Worm (Caenorhabditis elegans) whole organism, early embryonic: ENCODE data around the gene nbet-1.

Source experiments
- aly-1 ChIP-seq: sonication (generic microtip); optimal IDR thresholded peaks from 2 replicates; lab custom pipeline; 2016; ENCODE audit warnings: missing genetic modification characterization, missing compliant biosample characterization
- ama-1 ChIP-seq: fragments of 150-350 bp; optimal IDR thresholded peaks from 2 replicates; lab custom pipeline; 2014
- ceh-36 ChIP-seq: sonication (generic microtip); optimal IDR thresholded peaks from 2 replicates; lab custom pipeline; 2016; ENCODE audit warnings: missing genetic modification characterization, inconsistent platforms, missing compliant biosample characterization
- flt-1 ChIP-seq: fragments of 200-800 bp; sonication (Bioruptor generic); IDR thresholded peaks from 2 replicates; pipeline ENCODE4 v1.3.6; 2022; ENCODE audit warnings: missing genetic modification characterization, missing compliant biosample characterization
- hmbx-1 ChIP-seq: sonication (generic microtip); optimal IDR thresholded peaks from 2 replicates; lab custom pipeline; 2016; ENCODE audit warnings: mild to moderate bottlenecking, missing genetic modification characterization, missing compliant biosample characterization

DNA sequence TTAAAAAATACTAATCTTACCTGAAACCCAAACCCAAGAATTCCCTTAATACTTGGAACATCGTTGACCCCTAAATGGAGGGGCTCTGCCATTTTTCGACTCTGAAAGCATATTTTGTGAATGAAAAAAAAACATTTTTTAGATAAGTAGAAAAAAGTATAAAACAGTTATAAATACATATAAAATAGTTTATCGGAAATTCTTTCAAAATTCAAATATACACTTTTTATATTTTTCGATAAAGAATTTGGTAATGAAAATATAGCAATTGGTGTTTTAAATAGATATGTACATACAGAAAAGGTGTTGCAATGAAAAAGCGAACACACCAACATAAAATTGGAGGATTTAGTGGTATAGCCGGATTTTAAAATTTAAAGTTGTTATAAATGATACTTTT, 5.8 kb downstream of the nbet-1 start, which contains the start of gene Y59E9AL.4:
- TF ChIP-seq aly-1 (tag; lab: Kevin White, UChicago) (no peak), hmbx-1 (tag; lab: Kevin White, UChicago) (no peak), ama-1 (lab: Kevin White, UChicago) (no peak), flt-1 (GFP tag; lab: Robert Waterston, UW) (no peak), ceh-36 (no peak)
